Worm (Caenorhabditis elegans) whole organism, L4 larva: ENCODE results near the gene pals-22.
"Not testable (repeated sequence)": the region's sequence is repeated elsewhere in the genome, so short reads cannot be mapped to it uniquely, and the experiment has no call there.

Experiments
- ces-1 ChIP-seq: fragments of 150-350 bp; sonication (generic microtip); optimal IDR thresholded peaks from 4 replicates; lab custom pipeline; 2014; ENCODE audit warnings: missing biosample characterization, missing genetic modification reagents, missing genetic modification characterization
- duxl-1 ChIP-seq: sonication (generic microtip); optimal IDR thresholded peaks from 2 replicates; lab custom pipeline; 2016; ENCODE audit warnings: mild to moderate bottlenecking, missing genetic modification characterization, moderate library complexity, missing compliant biosample characterization; ENCODE audit not compliant: poor library complexity
- lim-7 ChIP-seq: fragments of 200-800 bp; sonication (Bioruptor generic); IDR thresholded peaks from 2 replicates; pipeline ENCODE4 v1.3.6; 2022; ENCODE audit warnings: missing genetic modification characterization, missing compliant biosample characterization
- nhr-237 ChIP-seq: sonication (generic microtip); optimal IDR thresholded peaks from 2 replicates; lab custom pipeline; 2017; ENCODE audit warnings: missing biosample characterization, missing genetic modification characterization

DNA sequence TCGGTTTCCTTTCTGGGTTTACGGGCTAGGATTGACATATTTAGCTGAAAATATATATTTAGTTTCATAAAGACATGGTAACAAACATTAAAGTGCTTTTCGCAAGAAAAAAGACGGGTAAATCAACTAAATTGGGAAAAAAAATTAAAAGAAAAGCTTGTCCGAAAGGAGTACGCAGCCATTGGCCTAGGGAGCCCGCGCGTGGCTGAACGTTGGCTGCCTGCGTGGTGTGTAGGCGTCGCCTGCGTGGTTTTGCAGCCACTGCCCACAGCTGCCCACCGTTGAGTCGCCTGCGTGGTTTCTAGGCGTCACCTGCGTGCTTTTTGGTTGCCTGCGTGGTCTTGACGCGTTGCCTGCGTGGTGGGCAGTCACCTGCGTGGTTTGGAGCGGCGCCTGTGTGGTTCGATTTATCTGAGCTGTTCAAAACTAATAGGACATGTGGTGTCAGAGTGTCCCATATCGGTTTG is 10.2 kb upstream of the pals-22 start, which contains the start of gene C29F9.12:
- not testable (repeated sequence) for TF ChIP-seq duxl-1 (tag; lab: Kevin White, UChicago); ces-1; lim-7 (GFP tag; lab: Robert Waterston, UW); nhr-237 (tag; lab: Kevin White, UChicago)
